Worm (Caenorhabditis elegans) whole organism, midembryonic: Measurements from ENCODE around the gene C34H4.5.

Experiments used
- T22C8.4 ChIP-seq: fragments of 200-800 bp; sonication (Bioruptor generic); IDR thresholded peaks from 2 replicates; pipeline ENCODE4 v1.3.6; 2022; ENCODE audit warnings: missing genetic modification characterization, missing compliant biosample characterization
- cog-1 ChIP-seq: sonication (generic microtip); optimal IDR thresholded peaks from 2 replicates; lab custom pipeline; 2016; ENCODE audit warnings: missing genetic modification characterization, missing compliant biosample characterization
- flt-1 ChIP-seq: fragments of 200-800 bp; sonication (Bioruptor generic); IDR thresholded peaks from 2 replicates; pipeline ENCODE4 v1.3.6; 2022; ENCODE audit warnings: missing genetic modification characterization, missing compliant biosample characterization
- klf-2 ChIP-seq: fragments of 200-800 bp; sonication (Bioruptor generic); conservative IDR thresholded peaks from 2 replicates; pipeline ENCODE4 v1.3.6; 2022; ENCODE audit warnings: missing genetic modification reagents, missing genetic modification characterization, missing compliant biosample characterization
- med-1 ChIP-seq: sonication (generic microtip); optimal IDR thresholded peaks from 2 replicates; lab custom pipeline; 2017; ENCODE audit warnings: missing genetic modification characterization, mild to moderate bottlenecking, missing compliant biosample characterization, antibody characterized with exemption, missing genetic modification reagents; ENCODE audit not compliant: insufficient read depth
- ref-1 ChIP-seq: fragments of 200-800 bp; sonication (Bioruptor generic); conservative IDR thresholded peaks from 2 replicates; pipeline ENCODE4 v1.3.6; 2022; ENCODE audit warnings: missing genetic modification reagents, missing genetic modification characterization, missing compliant biosample characterization
- tab-1 ChIP-seq: fragments of 200-800 bp; sonication (Bioruptor generic); IDR thresholded peaks from 2 replicates; pipeline ENCODE4 v1.3.6; 2022; ENCODE audit warnings: missing genetic modification characterization, missing compliant biosample characterization
- ztf-23 ChIP-seq: fragments of 200-800 bp; sonication (Bioruptor generic); IDR thresholded peaks from 2 replicates; pipeline ENCODE4 v1.3.6; 2022; ENCODE audit warnings: missing genetic modification reagents, missing genetic modification characterization, missing compliant biosample characterization
- ztf-29 ChIP-seq: fragments of 200-800 bp; sonication (Bioruptor generic); IDR thresholded peaks from 2 replicates; pipeline ENCODE4 v1.3.6; 2022; ENCODE audit warnings: missing genetic modification reagents, missing genetic modification characterization, missing compliant biosample characterization

The C34H4.5 gene

DNA sequence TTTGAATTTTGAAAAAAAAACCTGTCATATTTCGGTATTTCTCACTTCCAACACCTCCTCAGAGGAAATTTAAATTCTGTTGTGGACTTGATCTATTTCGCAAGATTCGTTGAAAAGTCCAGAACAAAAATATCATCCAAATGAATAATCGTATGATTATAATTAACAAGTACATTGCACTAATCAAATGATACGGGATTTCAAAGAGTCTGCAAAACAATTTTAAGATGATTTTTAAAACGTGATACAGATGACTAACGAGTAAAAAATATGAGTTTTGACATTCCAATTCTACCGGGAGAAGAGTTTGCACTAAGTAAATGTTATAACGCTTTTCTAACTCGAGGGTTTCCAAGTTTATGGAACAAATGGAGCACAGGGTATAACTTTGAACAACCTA lies 27.7 kb downstream of the C34H4.5 start:
- no peak for TF ChIP-seq ztf-29 (GFP tag; lab: Robert Waterston, UW)
- no peak for TF ChIP-seq med-1 (GFP tag; lab: Kevin White, UChicago)
- no peak for TF ChIP-seq cog-1
- no peak for TF ChIP-seq T22C8.4 (GFP tag; lab: Robert Waterston, UW)
- TF ChIP-seq ref-1 (GFP tag; lab: Robert Waterston, UW) = no peak

DNA sequence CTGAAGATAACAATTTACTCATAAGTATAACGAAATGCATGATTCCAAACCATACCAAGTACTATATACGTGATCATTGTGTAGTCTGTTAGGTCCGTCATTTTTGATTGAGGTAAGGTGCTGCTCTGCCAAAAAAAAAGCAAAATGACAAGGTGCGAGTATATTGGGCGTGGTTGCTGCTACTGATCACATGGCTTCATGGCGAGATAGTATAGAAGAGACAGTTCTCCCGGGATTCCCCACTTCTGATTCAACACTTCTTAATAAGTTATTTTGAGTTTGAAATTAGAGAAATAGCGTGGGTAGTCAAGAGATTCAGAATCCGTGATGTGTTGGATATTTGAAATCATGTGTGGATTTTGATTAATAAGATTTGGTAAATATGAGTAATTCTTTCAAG lies 28.8 kb downstream of the C34H4.5 start, which contains the start of gene K03H6.4:
Gene K03H6.4, minus strand, starts transcription at position 101 of the 400 bp plus-strand sequence.
- TF ChIP-seq cog-1 (no peak), T22C8.4 (GFP tag; lab: Robert Waterston, UW) (no peak), ztf-29 (GFP tag; lab: Robert Waterston, UW) (no peak), ref-1 (GFP tag; lab: Robert Waterston, UW) (no peak)

DNA sequence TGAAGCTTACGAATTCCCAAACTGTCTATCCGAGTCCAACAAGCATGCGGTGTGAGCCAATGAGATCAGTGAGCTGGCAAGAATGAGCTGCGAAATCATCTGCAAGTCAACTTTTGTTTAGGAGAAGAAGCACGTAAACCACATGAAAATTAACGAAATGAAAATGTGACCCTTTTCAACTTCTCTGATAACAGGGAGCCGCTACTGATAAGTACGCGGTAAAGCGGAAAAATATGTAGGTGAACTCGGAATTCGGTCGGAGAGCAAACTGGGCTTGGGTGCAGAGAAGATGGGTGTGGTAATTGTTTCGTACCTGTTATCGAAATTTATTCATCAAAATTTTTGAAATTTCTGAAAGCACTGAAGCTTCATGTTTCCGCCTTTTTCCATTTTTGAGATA lies 33.5 kb downstream of the C34H4.5 start, which contains the start of gene clec-172:
Gene clec-172, minus strand, starts transcription at position 101 of the 400 bp plus-strand sequence.
- TF ChIP-seq cog-1 = no peak
- TF ChIP-seq flt-1 (GFP tag; lab: Robert Waterston, UW) = no peak
- no peak for TF ChIP-seq ref-1 (GFP tag; lab: Robert Waterston, UW)
- TF ChIP-seq med-1 (GFP tag; lab: Kevin White, UChicago) = no peak
- no peak for TF ChIP-seq tab-1
- TF ChIP-seq ztf-23 = no peak

DNA sequence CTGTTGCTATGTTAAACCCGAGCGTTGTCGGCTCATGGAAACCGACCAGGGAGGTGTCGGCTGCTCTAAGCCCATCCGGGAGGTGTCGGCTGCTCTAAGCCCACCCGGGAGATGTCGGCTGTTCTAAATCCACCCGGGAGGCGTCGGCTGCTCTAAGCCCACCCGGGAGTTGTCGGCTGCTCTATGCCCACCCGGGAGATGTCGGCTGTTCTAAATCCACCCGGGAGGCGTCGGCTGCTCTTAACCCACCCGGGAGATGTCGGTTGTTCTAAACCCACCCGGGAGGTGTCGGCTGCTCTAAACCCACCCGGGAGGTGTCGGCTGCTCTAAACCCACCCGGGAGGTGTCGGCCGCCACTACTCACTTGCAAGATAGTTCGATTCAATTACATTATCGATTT lies 34.1 kb downstream of the C34H4.5 start:
- TF ChIP-seq klf-2 (GFP tag; lab: Robert Waterston, UW) = no peak
- no peak for TF ChIP-seq T22C8.4 (GFP tag; lab: Robert Waterston, UW)
- no peak for TF ChIP-seq tab-1
- no peak for TF ChIP-seq ztf-29 (GFP tag; lab: Robert Waterston, UW)
- TF ChIP-seq ztf-23 = no peak
- no peak for TF ChIP-seq flt-1 (GFP tag; lab: Robert Waterston, UW)
- no peak for TF ChIP-seq cog-1
- TF ChIP-seq med-1 (GFP tag; lab: Kevin White, UChicago) = no peak
- no peak for TF ChIP-seq ref-1 (GFP tag; lab: Robert Waterston, UW)

DNA sequence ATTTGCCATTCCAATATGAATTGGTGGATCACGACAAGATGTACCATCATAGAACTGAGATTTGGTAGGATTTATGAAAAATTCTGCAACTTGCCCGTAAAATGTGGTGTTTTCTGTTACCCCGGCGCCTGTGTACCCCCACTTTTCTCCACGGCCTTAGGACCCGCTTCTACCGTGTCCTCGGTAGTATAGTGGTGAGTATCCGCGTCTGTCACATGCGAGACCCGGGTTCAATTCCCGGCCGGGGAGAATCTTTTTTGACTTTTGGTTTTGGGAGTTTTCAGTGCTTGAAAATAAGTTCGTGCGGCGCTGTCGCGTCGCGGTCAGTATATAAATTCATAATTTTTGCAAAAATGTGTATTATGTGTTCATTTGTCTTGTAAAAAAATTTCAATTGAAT lies 35.6 kb downstream of the C34H4.5 start:
- TF ChIP-seq T22C8.4 (GFP tag; lab: Robert Waterston, UW) = no peak
- TF ChIP-seq ztf-29 (GFP tag; lab: Robert Waterston, UW) = 0 out of 2 replicates have a peak, but pooled peaks have one; percentile 50
- peak; percentile 46; the same call in 1 of the 2 replicates for TF ChIP-seq ref-1 (GFP tag; lab: Robert Waterston, UW)
- no peak for TF ChIP-seq cog-1
- peak; percentile 59; the same call in 1 of the 2 replicates for TF ChIP-seq ztf-23
- 0 out of 2 replicates have a peak, but pooled peaks have one; percentile 31 for TF ChIP-seq klf-2 (GFP tag; lab: Robert Waterston, UW)
- TF ChIP-seq tab-1 = peak; percentile 71; the same call in 1 of the 2 replicates
- peak; percentile 55; the same call in 1 of the 2 replicates for TF ChIP-seq flt-1 (GFP tag; lab: Robert Waterston, UW)
- TF ChIP-seq med-1 (GFP tag; lab: Kevin White, UChicago) = no peak

DNA sequence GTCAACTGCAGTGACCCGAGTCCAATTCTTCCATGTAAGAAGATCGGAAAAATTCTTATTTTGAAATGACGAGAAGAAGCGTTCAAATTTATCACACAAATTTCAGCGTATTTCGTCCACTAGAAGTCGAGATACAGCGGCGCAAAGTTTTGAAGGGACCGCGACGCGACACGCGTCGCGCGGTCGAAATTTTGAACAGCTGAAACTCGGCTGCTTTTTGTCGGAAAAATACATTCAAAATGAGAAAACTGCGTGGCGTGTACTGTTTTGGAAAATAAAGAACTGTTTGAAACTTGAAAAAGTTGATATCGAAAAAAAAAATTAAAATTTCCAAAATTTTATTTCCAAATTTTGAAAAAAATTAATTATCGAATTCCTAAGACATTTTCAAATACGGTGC lies 37.1 kb downstream of the C34H4.5 start:
- no peak for TF ChIP-seq tab-1
- TF ChIP-seq ztf-23 = no peak
- TF ChIP-seq ztf-29 (GFP tag; lab: Robert Waterston, UW) = no peak
- TF ChIP-seq T22C8.4 (GFP tag; lab: Robert Waterston, UW) = no peak
- TF ChIP-seq flt-1 (GFP tag; lab: Robert Waterston, UW) = no peak
- TF ChIP-seq med-1 (GFP tag; lab: Kevin White, UChicago) = no peak
- TF ChIP-seq cog-1 = no peak
- no peak for TF ChIP-seq ref-1 (GFP tag; lab: Robert Waterston, UW)
- no peak for TF ChIP-seq klf-2 (GFP tag; lab: Robert Waterston, UW)

DNA sequence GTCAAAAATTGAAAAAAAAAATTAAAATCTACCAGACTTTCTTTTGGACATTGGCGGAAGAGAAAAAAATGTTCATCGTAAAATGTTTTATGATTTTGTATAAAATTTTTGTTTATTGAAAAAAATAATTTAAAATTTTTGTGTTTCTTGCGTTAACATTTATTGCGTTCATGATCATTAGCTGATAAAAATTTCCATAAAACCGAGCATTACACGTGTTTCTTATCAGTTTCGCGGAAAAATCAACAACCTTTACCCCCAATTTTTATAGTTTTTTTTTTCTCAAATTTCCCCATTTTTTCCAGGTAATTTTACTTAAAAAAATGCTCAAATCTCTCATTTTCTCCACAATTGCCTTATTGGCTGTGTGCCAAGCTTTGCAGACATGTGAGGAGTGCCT lies 39.8 kb downstream of the C34H4.5 start, which contains the start of gene txt-4:
Gene txt-4, plus strand, starts transcription at position 324 of the 400 bp plus-strand sequence.
- TF ChIP-seq flt-1 (GFP tag; lab: Robert Waterston, UW) (no peak), ref-1 (GFP tag; lab: Robert Waterston, UW) (no peak), T22C8.4 (GFP tag; lab: Robert Waterston, UW) (no peak), ztf-29 (GFP tag; lab: Robert Waterston, UW) (no peak), cog-1 (no peak), klf-2 (GFP tag; lab: Robert Waterston, UW) (no peak), med-1 (GFP tag; lab: Kevin White, UChicago) (no peak)

DNA sequence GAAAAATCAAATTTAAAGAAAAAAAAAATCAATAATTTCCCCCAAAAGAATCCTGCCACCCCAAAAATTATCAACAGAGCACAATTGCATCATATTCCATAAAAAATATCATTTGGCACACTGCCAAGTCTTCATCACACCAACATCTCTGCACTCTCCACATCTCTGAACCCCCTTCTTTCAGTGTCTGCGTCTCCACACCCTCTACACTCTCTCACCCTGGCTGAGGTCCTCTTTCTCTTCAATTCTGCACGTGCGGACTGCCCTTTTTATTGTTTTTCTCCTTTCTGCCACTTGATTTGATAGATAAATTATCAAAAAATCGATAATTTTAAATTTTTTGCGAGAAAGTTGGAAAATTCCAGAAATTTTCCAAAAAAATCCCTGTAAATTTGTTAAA lies 52.6 kb downstream of the C34H4.5 start, which contains the start of gene hxk-3:
Gene hxk-3, plus strand, starts transcription at position 179 of the 400 bp plus-strand sequence.
- TF ChIP-seq ref-1 (GFP tag; lab: Robert Waterston, UW) = peak; percentile 22; the same call in 1 of the 2 replicates
- TF ChIP-seq med-1 (GFP tag; lab: Kevin White, UChicago) = no peak

DNA sequence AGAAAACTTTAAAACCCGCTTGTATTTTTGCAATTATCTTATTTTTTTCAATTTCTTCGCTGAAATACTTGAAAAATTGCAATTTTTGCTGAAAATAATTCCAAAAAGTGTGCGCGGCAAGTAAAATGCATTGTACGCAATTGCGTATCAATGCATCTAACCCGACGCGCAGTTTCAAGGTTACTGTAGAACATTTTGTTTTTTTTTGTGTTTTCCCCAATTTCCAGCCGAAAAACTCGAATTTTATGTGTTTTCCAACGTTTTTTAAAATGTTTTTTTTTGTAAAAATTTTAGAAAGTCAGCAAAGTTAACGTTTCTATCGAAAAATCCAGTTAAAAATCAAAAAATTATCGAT lies 53.4 kb downstream of the C34H4.5 start:
- TF ChIP-seq ztf-23 (no peak), tab-1 (no peak), ref-1 (GFP tag; lab: Robert Waterston, UW) (no peak), cog-1 (no peak), med-1 (GFP tag; lab: Kevin White, UChicago) (no peak), klf-2 (GFP tag; lab: Robert Waterston, UW) (no peak), ztf-29 (GFP tag; lab: Robert Waterston, UW) (no peak), flt-1 (GFP tag; lab: Robert Waterston, UW) (no peak), T22C8.4 (GFP tag; lab: Robert Waterston, UW) (no peak)

DNA sequence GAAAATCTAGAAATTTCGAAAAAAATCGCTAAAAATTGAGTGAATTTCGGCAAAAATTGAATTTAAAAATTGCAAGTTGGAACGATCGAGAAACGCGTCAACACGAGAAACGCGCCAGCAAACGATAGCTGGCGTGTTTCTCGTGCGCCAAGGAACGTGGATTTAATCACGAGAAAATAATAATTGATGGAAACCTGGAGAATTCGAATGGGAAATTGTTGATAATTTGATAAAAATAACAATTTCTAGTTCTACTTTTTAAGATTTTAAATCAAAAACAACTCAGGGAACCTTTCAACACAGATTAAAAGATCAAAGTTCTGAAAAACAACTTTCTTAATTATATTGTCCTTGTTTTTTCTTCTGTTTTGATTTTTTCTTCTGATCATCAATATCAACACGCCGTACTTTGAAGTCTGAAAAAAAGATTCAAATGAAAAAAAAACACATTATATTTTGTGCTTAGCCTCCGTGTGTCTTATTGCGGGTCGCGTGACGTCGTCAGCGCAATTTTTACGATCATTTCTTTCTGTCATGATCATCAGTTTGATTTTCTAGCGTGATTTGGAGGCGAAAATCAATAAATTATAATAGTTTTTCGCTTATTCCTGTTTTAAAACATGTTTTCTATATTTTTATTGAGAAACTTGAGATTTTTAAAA lies 53.9 kb downstream of the C34H4.5 start, which contains the start of gene npp-20:
Gene npp-20, minus strand, starts transcription at position 6 of the 662 bp plus-strand sequence.
- TF ChIP-seq tab-1 = no peak
